Fruit fly (Drosophila melanogaster): ENCODE measurements around the gene CG12990.

- TF ChIP-seq Crg-1 (GFP tag; optimal IDR thresholded peaks at IDR 0.05) (no peak), CG7045 (GFP tag; optimal IDR thresholded peaks at IDR 0.05) (no peak), CG5204 (GFP tag; optimal IDR thresholded peaks at IDR 0.05) (peak; percentile 9), CG14711 (tag; optimal IDR thresholded peaks at IDR 0.05) (no peak), bab1 (GFP tag; optimal IDR thresholded peaks at IDR 0.05) (no peak), Clk (GFP tag; optimal IDR thresholded peaks at IDR 0.05) (no peak), CG33017 (tag; optimal IDR thresholded peaks at IDR 0.05) (no peak), CG1620 (GFP tag; optimal IDR thresholded peaks at IDR 0.05) (no peak), CG12768 (GFP tag; optimal IDR thresholded peaks at IDR 0.05) (no peak), Mnt (GFP tag; optimal IDR thresholded peaks at IDR 0.05) (no peak)
These were observed 21.0 kb upstream of the CG12990 start for dm6 chrX:17692729-17693128.

Data from whole organism, adult.